Fruit fly (Drosophila melanogaster) whole organism, embryonic: ENCODE measurements around the gene CG13144.
A peak's percentile ranks its signal among the peaks of the same experiment; 100 is the strongest.

ENCODE experiments used
- Aef1 ChIP-seq: fragments of 200-800 bp; sonication (Bioruptor generic); IDR thresholded peaks from 3 replicates; pipeline ENCODE4 v1.3.6; 2022; ENCODE audit warnings: missing biosample characterization, missing genetic modification characterization
- Antp ChIP-seq: fragments of 200-800 bp; sonication (Bioruptor generic); optimal IDR thresholded peaks from 3 replicates; lab custom pipeline; 2016; ENCODE audit warnings: missing biosample characterization, missing genetic modification characterization
- Atf6 ChIP-seq: fragments of 200-800 bp; sonication (Bioruptor generic); IDR thresholded peaks from 2 replicates; pipeline ENCODE4 v1.3.6; 2022; ENCODE audit warnings: missing biosample characterization, missing genetic modification characterization
- Awh ChIP-seq: fragments of 200-800 bp; sonication (Bioruptor generic); IDR thresholded peaks from 2 replicates; pipeline ENCODE4, ENCODE4 v1.3.6; 2022; ENCODE audit warnings: missing biosample characterization, missing genetic modification characterization
- CG1024 ChIP-seq: fragments of 200-800 bp; sonication (Bioruptor generic); IDR thresholded peaks from 2 replicates; pipeline ENCODE4 v1.3.6; 2022; ENCODE audit warnings: missing biosample characterization, missing genetic modification characterization
- CG10431 ChIP-seq: fragments of 200-800 bp; sonication (Bioruptor generic); optimal IDR thresholded peaks from 3 replicates; lab custom pipeline; 2018; ENCODE audit warnings: missing biosample characterization, mild to moderate bottlenecking, missing genetic modification characterization
- CG12219 ChIP-seq: fragments of 200-800 bp; sonication (Bioruptor generic); optimal IDR thresholded peaks from 3 replicates; lab custom pipeline; 2018; ENCODE audit warnings: missing biosample characterization, mild to moderate bottlenecking, missing genetic modification characterization
- CG13894 ChIP-seq: fragments of 200-800 bp; sonication (Bioruptor generic); optimal IDR thresholded peaks from 3 replicates; lab custom pipeline; 2018; ENCODE audit warnings: missing biosample characterization, mild to moderate bottlenecking, missing genetic modification characterization, moderate library complexity
- CG15011 ChIP-seq: fragments of 200-800 bp; sonication (Bioruptor generic); optimal IDR thresholded peaks from 3 replicates; lab custom pipeline; 2018; ENCODE audit warnings: missing biosample characterization, mild to moderate bottlenecking, missing genetic modification characterization
- CG15073 ChIP-seq: fragments of 200-800 bp; sonication (Bioruptor generic); optimal IDR thresholded peaks from 2 replicates; lab custom pipeline; 2016; ENCODE audit warnings: missing biosample characterization, missing genetic modification characterization
- CG15696 ChIP-seq: fragments of 200-800 bp; sonication (Bioruptor generic); optimal IDR thresholded peaks from 2 replicates; lab custom pipeline; 2019; ENCODE audit warnings: missing biosample characterization, mild to moderate bottlenecking, missing genetic modification characterization, moderate library complexity
- CG16813 ChIP-seq: fragments of 200-800 bp; sonication (Bioruptor generic); IDR thresholded peaks from 3 replicates; pipeline ENCODE4 v1.3.6; 2022; ENCODE audit warnings: missing biosample characterization, missing genetic modification characterization; ENCODE audit not compliant: partially characterized antibody
- CG17612 ChIP-seq: fragments of 200-800 bp; sonication (Bioruptor generic); IDR thresholded peaks from 2 replicates; pipeline ENCODE4 v1.3.6; 2022; ENCODE audit warnings: missing biosample characterization, missing genetic modification characterization
- CG17912 ChIP-seq: fragments of 200-800 bp; sonication (Bioruptor generic); optimal IDR thresholded peaks from 2 replicates; lab custom pipeline; 2018; ENCODE audit warnings: missing biosample characterization, mild to moderate bottlenecking, missing genetic modification characterization
- CG18011 ChIP-seq: fragments of 200-800 bp; sonication (Bioruptor generic); optimal IDR thresholded peaks from 2 replicates; lab custom pipeline; 2017; ENCODE audit warnings: missing biosample characterization, missing genetic modification characterization, mild to moderate bottlenecking, moderate library complexity, missing genotype
- CG2889 ChIP-seq: fragments of 200-800 bp; sonication (Bioruptor generic); IDR thresholded peaks from 3 replicates; pipeline ENCODE4 v1.3.6; 2022; ENCODE audit warnings: missing biosample characterization, missing genetic modification characterization
- CG33557 ChIP-seq: fragments of 200-800 bp; sonication (Bioruptor generic); optimal IDR thresholded peaks from 2 replicates; lab custom pipeline; 2019; ENCODE audit warnings: missing biosample characterization, mild to moderate bottlenecking, missing genetic modification characterization, moderate library complexity
- CG6254 ChIP-seq: fragments of 200-800 bp; sonication (Bioruptor generic); optimal IDR thresholded peaks from 3 replicates; lab custom pipeline; 2017; ENCODE audit warnings: mild to moderate bottlenecking, missing biosample characterization, missing genetic modification reagents, missing genetic modification characterization
- CG6689 ChIP-seq: fragments of 200-800 bp; sonication (Bioruptor generic); IDR thresholded peaks from 2 replicates; pipeline ENCODE4 v1.3.6; 2022; ENCODE audit warnings: missing biosample characterization, missing genetic modification characterization
- CG7839 ChIP-seq: fragments of 200-800 bp; sonication (Bioruptor generic); optimal IDR thresholded peaks from 3 replicates; lab custom pipeline; 2018; ENCODE audit warnings: missing biosample characterization, mild to moderate bottlenecking, missing genetic modification characterization, moderate library complexity
- CG8281 ChIP-seq: fragments of 200-800 bp; sonication (Bioruptor generic); optimal IDR thresholded peaks from 2 replicates; lab custom pipeline; 2018; ENCODE audit warnings: missing biosample characterization, mild to moderate bottlenecking, missing genetic modification characterization, moderate library complexity
- CG8765 ChIP-seq: fragments of 200-800 bp; sonication (Bioruptor generic); IDR thresholded peaks from 2 replicates; pipeline ENCODE4 v1.3.6; 2022; ENCODE audit warnings: missing biosample characterization, missing genetic modification characterization
- CG9437 ChIP-seq: fragments of 200-800 bp; sonication (Bioruptor generic); optimal IDR thresholded peaks from 2 replicates; lab custom pipeline; 2018; ENCODE audit warnings: missing biosample characterization, mild to moderate bottlenecking, missing genetic modification characterization
- CoRest ChIP-seq: fragments of 200-800 bp; sonication (Bioruptor generic); optimal IDR thresholded peaks from 3 replicates; lab custom pipeline; 2018; ENCODE audit warnings: missing biosample characterization, mild to moderate bottlenecking, missing genetic modification characterization, moderate library complexity
- H15 ChIP-seq: fragments of 200-800 bp; sonication (Bioruptor generic); IDR thresholded peaks from 3 replicates; pipeline ENCODE4 v1.3.6; 2022; ENCODE audit warnings: missing biosample characterization, missing genetic modification characterization
- HLHmδ ChIP-seq: fragments of 200-800 bp; sonication (Bioruptor generic); optimal IDR thresholded peaks from 2 replicates; lab custom pipeline; 2018; ENCODE audit warnings: missing biosample characterization, mild to moderate bottlenecking, missing genetic modification characterization, moderate library complexity
- HmgD ChIP-seq: fragments of 200-800 bp; sonication (Bioruptor generic); optimal IDR thresholded peaks from 3 replicates; lab custom pipeline; 2016; ENCODE audit warnings: missing biosample characterization, missing genetic modification characterization
- Lhr ChIP-seq: fragments of 200-800 bp; sonication (Bioruptor generic); optimal IDR thresholded peaks from 3 replicates; lab custom pipeline; 2017; ENCODE audit warnings: mild to moderate bottlenecking, missing biosample characterization, missing genetic modification reagents, missing genetic modification characterization
- MTF-1 ChIP-seq: fragments of 200-800 bp; sonication (Bioruptor generic); optimal IDR thresholded peaks from 2 replicates; lab custom pipeline; 2018; ENCODE audit warnings: missing biosample characterization, mild to moderate bottlenecking, missing genetic modification characterization, borderline replicate concordance
- NC2β ChIP-seq: fragments of 200-800 bp; sonication (Bioruptor generic); optimal IDR thresholded peaks from 2 replicates; lab custom pipeline; 2016; ENCODE audit warnings: missing biosample characterization, missing genetic modification characterization
- Oli ChIP-seq: fragments of 200-800 bp; sonication (Bioruptor generic); optimal IDR thresholded peaks from 2 replicates; lab custom pipeline; 2018; ENCODE audit warnings: missing biosample characterization, mild to moderate bottlenecking, missing genetic modification characterization, moderate library complexity
- Side ChIP-seq: fragments of 200-800 bp; sonication (Bioruptor generic); optimal IDR thresholded peaks from 2 replicates; lab custom pipeline; 2016; ENCODE audit warnings: missing biosample characterization, missing genetic modification characterization
- Sox102F ChIP-seq: fragments of 200-800 bp; sonication (Bioruptor generic); optimal IDR thresholded peaks from 2 replicates; lab custom pipeline; 2018; ENCODE audit warnings: missing biosample characterization, mild to moderate bottlenecking, missing genetic modification characterization, moderate library complexity
- Trl ChIP-seq, 3 experiments: fragments of >200 bp in 2 of 3; fragments of 200-800 bp in 1 of 3; sonication (Bioruptor generic) in 1 of 3; optimal IDR thresholded peaks; 2 replicates in 1 of 3; 3 replicates in 2 of 3; lab custom pipeline; 2016 to 2017; ENCODE audit warnings: missing biosample characterization in 1 of 3, missing genetic modification characterization in 1 of 3
- ara ChIP-seq: fragments of 200-800 bp; sonication (Bioruptor generic); IDR thresholded peaks from 2 replicates; pipeline ENCODE4 v1.3.6; 2022; ENCODE audit warnings: missing biosample characterization, missing genetic modification characterization
- bab2 ChIP-seq: fragments of 200-800 bp; sonication (Bioruptor generic); optimal IDR thresholded peaks from 2 replicates; lab custom pipeline; 2016; ENCODE audit warnings: missing biosample characterization, missing genetic modification characterization
- chn ChIP-seq: fragments of 200-800 bp; sonication (Bioruptor generic); optimal IDR thresholded peaks from 2 replicates; lab custom pipeline; 2016; ENCODE audit warnings: missing biosample characterization, missing genetic modification characterization
- croc ChIP-seq: fragments of 200-800 bp; sonication (Bioruptor generic); conservative IDR thresholded peaks from 3 replicates; pipeline ENCODE4 v1.3.6; 2022; ENCODE audit warnings: missing biosample characterization, missing genetic modification characterization
- crp ChIP-seq, 2 experiments: fragments of 200-800 bp; sonication (Bioruptor generic); optimal IDR thresholded peaks; 2 replicates in 1 of 2; 3 replicates in 1 of 2; lab custom pipeline; 2017; ENCODE audit warnings: missing biosample characterization in 2 of 2, missing genetic modification characterization in 2 of 2, mild to moderate bottlenecking in 1 of 2, moderate library complexity in 1 of 2
- dati ChIP-seq: fragments of 200-800 bp; sonication (Bioruptor generic); IDR thresholded peaks from 2 replicates; pipeline ENCODE4 v1.3.6; 2022; ENCODE audit warnings: missing biosample characterization, missing genetic modification characterization
- ind ChIP-seq: fragments of 200-800 bp; sonication (Bioruptor generic); optimal IDR thresholded peaks from 3 replicates; lab custom pipeline; 2016; ENCODE audit warnings: missing biosample characterization, missing genetic modification characterization
- jumu ChIP-seq: fragments of 200-800 bp; sonication (Bioruptor generic); optimal IDR thresholded peaks from 3 replicates; lab custom pipeline; 2016; ENCODE audit warnings: missing biosample characterization, missing genetic modification characterization
- nerfin-1 ChIP-seq: fragments of 200-800 bp; sonication (Bioruptor generic); optimal IDR thresholded peaks from 3 replicates; lab custom pipeline; 2019; ENCODE audit warnings: missing biosample characterization, mild to moderate bottlenecking, missing genetic modification characterization, moderate library complexity
- pho ChIP-seq: fragments of 200-800 bp; sonication (Bioruptor generic); optimal IDR thresholded peaks from 2 replicates; lab custom pipeline; 2016; ENCODE audit warnings: missing biosample characterization, missing genetic modification characterization
- run ChIP-seq: fragments of 200-800 bp; sonication (Bioruptor generic); optimal IDR thresholded peaks from 3 replicates; lab custom pipeline; 2018; ENCODE audit warnings: missing biosample characterization, mild to moderate bottlenecking, missing genetic modification characterization
- so ChIP-seq: fragments of 200-800 bp; sonication (Bioruptor generic); IDR thresholded peaks from 3 replicates; pipeline ENCODE4 v1.3.6; 2022; ENCODE audit warnings: missing biosample characterization, missing genetic modification characterization
- stc ChIP-seq: fragments of 200-800 bp; sonication (Bioruptor generic); IDR thresholded peaks from 2 replicates; pipeline ENCODE4 v1.3.6; 2022; ENCODE audit warnings: missing biosample characterization, missing genetic modification characterization
- tap ChIP-seq: fragments of 200-800 bp; optimal IDR thresholded peaks from 3 replicates; lab custom pipeline; 2019; ENCODE audit warnings: missing biosample characterization, mild to moderate bottlenecking, missing genetic modification characterization, moderate library complexity
- zen ChIP-seq: fragments of 200-800 bp; sonication (Bioruptor generic); optimal IDR thresholded peaks from 3 replicates; lab custom pipeline; 2018; ENCODE audit warnings: missing biosample characterization, mild to moderate bottlenecking, missing genetic modification characterization, moderate library complexity
- zen2 ChIP-seq: fragments of 200-800 bp; sonication (Bioruptor generic); IDR thresholded peaks from 3 replicates; pipeline ENCODE4 v1.3.6; 2022; ENCODE audit warnings: missing biosample characterization, missing genetic modification characterization; ENCODE audit not compliant: partially characterized antibody

The CG13144 gene

DNA sequence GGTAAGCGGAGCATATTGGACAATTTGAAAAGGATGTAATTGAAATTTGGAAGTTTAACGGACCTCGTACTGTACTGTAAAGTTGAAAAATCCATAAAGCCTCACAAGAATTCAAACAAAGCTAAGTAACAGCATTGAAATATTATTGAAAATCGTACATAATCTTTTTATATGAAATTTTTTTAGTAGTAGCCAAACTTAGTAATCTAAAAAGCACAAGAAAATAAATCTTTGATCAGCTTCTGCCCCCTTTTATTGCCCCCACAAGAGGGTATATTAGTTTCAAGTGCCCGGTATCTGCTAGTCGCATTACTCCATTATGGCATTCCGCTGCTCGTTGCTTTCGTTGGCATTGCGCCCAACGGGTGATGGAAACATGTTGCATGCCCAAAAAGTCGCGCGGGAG, 24.4 kb downstream of the CG13144 start (continued):
- TF ChIP-seq NC2β (GFP tag; lab: Kevin White, UChicago) (peak; percentile 6), MTF-1 (no peak), ara (GFP tag; lab: Robert Waterston, UW) (peak; percentile 63; the same call in 1 of the 2 replicates), pho (GFP tag; lab: Kevin White, UChicago) (no peak), CG6254 (peak; percentile 65), CG15696 (tag; lab: Kevin White, UChicago) (peak; percentile 19), CG16813 (no peak), CoRest (tag; lab: Kevin White, UChicago) (peak; percentile 74), CG2889 (GFP tag; lab: Robert Waterston, UW) (0 out of 3 replicates have a peak, but pooled peaks have one; percentile 5), run (tag; lab: Kevin White, UChicago) (no peak), Trl (optimal IDR thresholded peaks at IDR 0.05; lab: Kevin White, UChicago) (no peak), Trl (GFP tag; optimal IDR thresholded peaks at IDR 0.05; lab: Kevin White, UChicago) (peak; percentile 55), Oli (peak; percentile 76), stc (GFP tag; lab: Robert Waterston, UW) (no peak; the same call in none of the 2 replicates), nerfin-1 (peak; percentile 50), croc (peak; percentile 69), HLHmδ (no peak), Sox102F (peak; percentile 66), CG8281 (peak; percentile 23), CG9437 (GFP tag; lab: Kevin White, UChicago) (peak; percentile 72), CG17912 (GFP tag; lab: Kevin White, UChicago) (no peak), CG13894 (tag; lab: Kevin White, UChicago) (no peak), CG10431 (GFP tag; lab: Kevin White, UChicago) (no peak), Antp (GFP tag; lab: Kevin White, UChicago) (peak; percentile 46), CG8765 (no peak; the same call in 1 of the 2 replicates), Awh (GFP tag; lab: Robert Waterston, UW) (no peak), CG12219 (GFP tag; lab: Kevin White, UChicago) (no peak), chn (GFP tag; lab: Kevin White, UChicago) (peak; percentile 42), CG6689 (GFP tag; lab: Robert Waterston, UW) (peak; percentile 84), Atf6 (GFP tag; lab: Robert Waterston, UW) (peak; percentile 20; the same call in 1 of the 2 replicates), so (0 out of 3 replicates have a peak, but pooled peaks have one; percentile 11), Aef1 (GFP tag; lab: Robert Waterston, UW) (no peak), CG15073 (GFP tag; lab: Kevin White, UChicago) (no peak), zen2 (GFP tag; lab: Robert Waterston, UW) (no peak), dati (GFP tag; lab: Robert Waterston, UW) (no peak), crp (GFP tag; optimal IDR thresholded peaks at IDR 0.05; lab: Kevin White, UChicago) (peak in 1 of 2 experiments; percentile 8), CG7839 (tag; lab: Kevin White, UChicago) (peak; percentile 78), HmgD (GFP tag; lab: Kevin White, UChicago) (no peak), ind (GFP tag; lab: Kevin White, UChicago) (peak; percentile 58), jumu (GFP tag; lab: Kevin White, UChicago) (peak; percentile 53), CG15011 (GFP tag; lab: Kevin White, UChicago) (no peak), bab2 (GFP tag; lab: Kevin White, UChicago) (peak; percentile 27), CG1024 (GFP tag; lab: Robert Waterston, UW) (no peak), H15 (GFP tag; lab: Robert Waterston, UW) (peak; percentile 56; the same call in 2 of the 3 replicates), CG33557 (GFP tag; lab: Kevin White, UChicago) (peak; percentile 12), zen (tag; lab: Kevin White, UChicago) (peak; percentile 16), Side (GFP tag; lab: Kevin White, UChicago) (no peak), tap (tag; lab: Kevin White, UChicago) (peak; percentile 46), CG18011 (GFP tag; lab: Kevin White, UChicago) (no peak), Lhr (GFP tag; lab: Kevin White, UChicago) (peak; percentile 16), CG17612 (GFP tag; lab: Robert Waterston, UW) (no peak)
